Worm (Caenorhabditis elegans): ENCODE results near the gene Y57A10A.31.

DNA sequence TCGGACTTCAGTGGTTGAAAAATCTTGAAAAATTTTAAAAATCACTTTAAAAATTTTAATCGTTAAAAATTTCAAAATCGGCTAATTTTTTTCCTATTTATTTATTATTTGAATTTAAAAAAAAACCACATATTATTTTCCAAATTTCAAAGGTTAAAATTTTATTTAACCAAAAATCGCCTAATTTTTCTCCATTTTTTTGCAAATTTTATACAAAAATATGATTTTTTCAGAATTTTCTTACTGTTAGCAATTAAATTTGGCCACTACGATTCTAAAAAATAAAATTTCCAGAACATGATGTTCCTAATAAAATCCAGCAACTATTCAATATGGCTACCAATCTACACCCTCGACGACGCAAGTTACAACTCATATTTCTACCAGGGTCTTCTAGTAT lies 43.4 kb downstream of the Y57A10A.31 start, which contains the start of gene sre-54:
- no peak for TF ChIP-seq ceh-19 (GFP tag; optimal IDR thresholded peaks at IDR 0.05)
- no peak for TF ChIP-seq ceh-24 (tag; optimal IDR thresholded peaks at IDR 0.05)
- no peak for TF ChIP-seq dve-1 (tag; optimal IDR thresholded peaks at IDR 0.05)
- no peak for TF ChIP-seq unc-3 (GFP tag; conservative IDR thresholded peaks at IDR 0.05)
- no peak for TF ChIP-seq unc-3 (tag; optimal IDR thresholded peaks at IDR 0.05)
- TF ChIP-seq ttx-3 (tag; optimal IDR thresholded peaks at IDR 0.05) = no peak
